Worm (Caenorhabditis elegans) whole organism, L3 larva: ENCODE measurements around the gene zipt-13.

ENCODE experiments used
- ZK546.5 ChIP-seq: sonication (generic microtip); optimal IDR thresholded peaks from 2 replicates; lab custom pipeline; 2017; ENCODE audit warnings: missing biosample characterization, missing genetic modification characterization
- ceh-16 ChIP-seq: sonication (generic microtip); optimal IDR thresholded peaks from 2 replicates; lab custom pipeline; 2017; ENCODE audit warnings: missing biosample characterization, missing genetic modification characterization
- elt-2 ChIP-seq: sonication (generic microtip); optimal IDR thresholded peaks from 2 replicates; lab custom pipeline; 2016; ENCODE audit warnings: missing genetic modification reagents, mild to moderate bottlenecking, missing genetic modification characterization, missing compliant biosample characterization
- lin-15B ChIP-seq: fragments of 150-350 bp; optimal IDR thresholded peaks from 2 replicates; lab custom pipeline; 2014; ENCODE audit warnings: missing biosample characterization, missing genetic modification characterization
- pqm-1 ChIP-seq: fragments of 150-350 bp; optimal IDR thresholded peaks from 2 replicates; lab custom pipeline; 2017; ENCODE audit warnings: missing biosample characterization, missing genetic modification characterization, inconsistent platforms
- skn-1 ChIP-seq: fragments of 150-350 bp; optimal IDR thresholded peaks from 2 replicates; lab custom pipeline; 2014; ENCODE audit warnings: missing biosample characterization, missing genetic modification characterization
- unc-39 ChIP-seq: sonication (generic microtip); optimal IDR thresholded peaks from 4 replicates; lab custom pipeline; 2017; ENCODE audit warnings: missing biosample characterization, missing genetic modification characterization
- zag-1 ChIP-seq: fragments of 150-350 bp; optimal IDR thresholded peaks from 2 replicates; lab custom pipeline; 2014; ENCODE audit warnings: missing biosample characterization, missing genetic modification characterization
- ztf-11 ChIP-seq: fragments of 150-350 bp; optimal IDR thresholded peaks from 2 replicates; lab custom pipeline; 2014; ENCODE audit warnings: missing biosample characterization, missing genetic modification characterization

DNA sequence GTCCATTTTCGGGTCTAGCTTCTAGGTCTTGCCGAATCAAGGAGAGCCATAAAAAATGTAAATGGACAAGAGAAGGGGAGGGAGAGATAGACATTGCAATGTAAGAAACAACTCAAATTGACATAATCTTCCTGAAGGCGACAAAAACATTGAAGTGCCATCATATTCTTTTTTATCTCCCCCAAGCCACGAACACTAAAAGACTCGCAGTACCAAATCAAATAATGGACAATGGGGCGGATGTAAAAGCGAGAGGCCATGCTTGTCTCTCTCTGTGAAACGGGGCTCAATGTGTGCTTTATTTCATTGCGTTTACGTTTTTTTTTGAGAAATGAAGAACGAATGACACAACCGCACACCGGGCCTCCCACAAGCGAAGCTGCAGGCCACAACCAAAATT, 10.9 kb downstream of the zipt-13 start:
- TF ChIP-seq zag-1 (no peak), unc-39 (tag; lab: Kevin White, UChicago) (no peak), ceh-16 (tag; lab: Kevin White, UChicago) (no peak), pqm-1 (no peak), ZK546.5 (tag; lab: Kevin White, UChicago) (no peak), ztf-11 (tag; lab: Kevin White, UChicago) (no peak), elt-2 (no peak), skn-1 (tag; lab: Kevin White, UChicago) (no peak), lin-15B (tag; lab: Kevin White, UChicago) (no peak)
